Fruit fly (Drosophila melanogaster) whole organism, embryonic: ENCODE results near the gene CG33269.

Experiments used
- Abd-B ChIP-seq: fragments of 200-800 bp; sonication (Bioruptor generic); optimal IDR thresholded peaks from 2 replicates; lab custom pipeline; 2018; ENCODE audit warnings: missing biosample characterization, mild to moderate bottlenecking, missing genetic modification characterization, moderate library complexity
- Atf6 ChIP-seq: fragments of 200-800 bp; sonication (Bioruptor generic); IDR thresholded peaks from 2 replicates; pipeline ENCODE4 v1.3.6; 2022; ENCODE audit warnings: missing biosample characterization, missing genetic modification characterization
- CG10267 ChIP-seq: fragments of 200-800 bp; sonication (Bioruptor generic); optimal IDR thresholded peaks from 2 replicates; lab custom pipeline; 2018; ENCODE audit warnings: missing biosample characterization, mild to moderate bottlenecking, missing genetic modification characterization, moderate library complexity
- CG12744 ChIP-seq: fragments of 200-800 bp; sonication (Bioruptor generic); optimal IDR thresholded peaks from 2 replicates; lab custom pipeline; 2016; ENCODE audit warnings: missing biosample characterization, missing genetic modification characterization
- CG13624 ChIP-seq: fragments of 200-800 bp; sonication (Bioruptor generic); optimal IDR thresholded peaks from 2 replicates; lab custom pipeline; 2016; ENCODE audit warnings: missing biosample characterization, missing genetic modification characterization
- CG16813 ChIP-seq: fragments of 200-800 bp; sonication (Bioruptor generic); IDR thresholded peaks from 3 replicates; pipeline ENCODE4 v1.3.6; 2022; ENCODE audit warnings: missing biosample characterization, missing genetic modification characterization; ENCODE audit not compliant: partially characterized antibody
- CG16863 ChIP-seq: fragments of 200-800 bp; sonication (Bioruptor generic); optimal IDR thresholded peaks from 3 replicates; lab custom pipeline; 2016; ENCODE audit warnings: missing biosample characterization, missing genetic modification characterization
- CG18476 ChIP-seq: fragments of 200-800 bp; sonication (Bioruptor generic); optimal IDR thresholded peaks from 2 replicates; lab custom pipeline; 2016; ENCODE audit warnings: missing biosample characterization, mild to moderate bottlenecking, missing genetic modification characterization
- CG18599 ChIP-seq: fragments of 200-800 bp; sonication (Bioruptor generic); optimal IDR thresholded peaks from 3 replicates; lab custom pipeline; 2017; ENCODE audit warnings: missing biosample characterization, missing genetic modification characterization, mild to moderate bottlenecking, moderate library complexity, missing genetic modification reagents
- CG2116 ChIP-seq: fragments of 200-800 bp; sonication (Bioruptor generic); optimal IDR thresholded peaks from 3 replicates; lab custom pipeline; 2018; ENCODE audit warnings: missing biosample characterization, mild to moderate bottlenecking, missing genetic modification characterization
- CG30403 ChIP-seq: fragments of 200-800 bp; sonication (Bioruptor generic); optimal IDR thresholded peaks from 3 replicates; lab custom pipeline; 2016; ENCODE audit warnings: missing biosample characterization, missing genetic modification characterization
- CG31224 ChIP-seq: fragments of 200-800 bp; sonication (Bioruptor generic); IDR thresholded peaks from 2 replicates; pipeline ENCODE4 v1.3.6; 2022; ENCODE audit warnings: missing biosample characterization, missing genetic modification characterization
- CG31365 ChIP-seq: fragments of 200-800 bp; sonication (Bioruptor generic); optimal IDR thresholded peaks from 2 replicates; lab custom pipeline; 2018; ENCODE audit warnings: missing biosample characterization, mild to moderate bottlenecking, missing genetic modification characterization
- CG3281 ChIP-seq: fragments of 200-800 bp; sonication (Bioruptor generic); optimal IDR thresholded peaks from 3 replicates; lab custom pipeline; 2017; ENCODE audit warnings: missing biosample characterization, mild to moderate bottlenecking, missing genetic modification characterization
- CG33213 ChIP-seq: fragments of 200-800 bp; sonication (Bioruptor generic); optimal IDR thresholded peaks from 3 replicates; lab custom pipeline; 2016; ENCODE audit warnings: missing biosample characterization, missing genetic modification characterization
- CG34224 ChIP-seq: fragments of 200-800 bp; sonication (Bioruptor generic); IDR thresholded peaks from 3 replicates; pipeline ENCODE4 v1.3.6; 2022; ENCODE audit warnings: missing biosample characterization, missing genetic modification characterization; ENCODE audit not compliant: partially characterized antibody
- CG4707 ChIP-seq: fragments of 200-800 bp; sonication (Bioruptor generic); optimal IDR thresholded peaks from 2 replicates; lab custom pipeline; 2018; ENCODE audit warnings: missing biosample characterization, mild to moderate bottlenecking, missing genetic modification characterization, moderate library complexity
- CG4854 ChIP-seq: fragments of 200-800 bp; sonication (Bioruptor generic); optimal IDR thresholded peaks from 2 replicates; lab custom pipeline; 2016; ENCODE audit warnings: missing biosample characterization, missing genetic modification characterization, inconsistent platforms
- CG5245 ChIP-seq: fragments of 200-800 bp; sonication (Bioruptor generic); optimal IDR thresholded peaks from 3 replicates; lab custom pipeline; 2016; ENCODE audit warnings: missing biosample characterization, missing genetic modification characterization
- CG6175 ChIP-seq: fragments of 200-800 bp; sonication (Bioruptor generic); IDR thresholded peaks from 3 replicates; pipeline ENCODE4 v1.3.6; 2022; ENCODE audit warnings: missing biosample characterization, missing genetic modification characterization
- CG6791 ChIP-seq: fragments of 200-800 bp; sonication (Bioruptor generic); IDR thresholded peaks from 3 replicates; pipeline ENCODE4 v1.3.6; 2022; ENCODE audit warnings: missing biosample characterization, missing genetic modification characterization; ENCODE audit not compliant: partially characterized antibody
- CG8359 ChIP-seq: fragments of 200-800 bp; sonication (Bioruptor generic); optimal IDR thresholded peaks from 2 replicates; lab custom pipeline; 2017; ENCODE audit warnings: missing biosample characterization, mild to moderate bottlenecking, missing genetic modification characterization, borderline replicate concordance
- CG8765 ChIP-seq: fragments of 200-800 bp; sonication (Bioruptor generic); IDR thresholded peaks from 2 replicates; pipeline ENCODE4 v1.3.6; 2022; ENCODE audit warnings: missing biosample characterization, missing genetic modification characterization
- D19A ChIP-seq: fragments of 200-800 bp; optimal IDR thresholded peaks from 3 replicates; lab custom pipeline; 2019; ENCODE audit warnings: missing biosample characterization, mild to moderate bottlenecking, missing genetic modification characterization, moderate library complexity
- D19B ChIP-seq: fragments of 200-800 bp; sonication (Bioruptor generic); optimal IDR thresholded peaks from 2 replicates; lab custom pipeline; 2017; ENCODE audit warnings: missing biosample characterization, mild to moderate bottlenecking, missing genetic modification characterization
- Dfd ChIP-seq, 2 experiments: fragments of >200 bp; optimal IDR thresholded peaks; 2 replicates each; lab custom pipeline; 2017; ENCODE audit warnings: missing biosample characterization in 2 of 2, missing genetic modification characterization in 2 of 2
- Drgx ChIP-seq: fragments of 200-800 bp; sonication (Bioruptor generic); IDR thresholded peaks from 2 replicates; pipeline ENCODE4 v1.3.6; 2022; ENCODE audit warnings: missing biosample characterization, missing genetic modification characterization
- E2f2 ChIP-seq: fragments of 200-800 bp; sonication (Bioruptor generic); IDR thresholded peaks from 2 replicates; pipeline ENCODE4 v1.3.6; 2022; ENCODE audit warnings: missing biosample characterization, missing genetic modification characterization
- Gsc ChIP-seq: fragments of 200-800 bp; sonication (Bioruptor generic); IDR thresholded peaks from 2 replicates; pipeline ENCODE4 v1.3.6; 2022; ENCODE audit warnings: missing biosample characterization, missing genetic modification characterization
- H15 ChIP-seq: fragments of 200-800 bp; sonication (Bioruptor generic); IDR thresholded peaks from 3 replicates; pipeline ENCODE4 v1.3.6; 2022; ENCODE audit warnings: missing biosample characterization, missing genetic modification characterization
- HHEX ChIP-seq: fragments of 200-800 bp; sonication (Bioruptor generic); optimal IDR thresholded peaks from 3 replicates; lab custom pipeline; 2017; ENCODE audit warnings: missing biosample characterization, mild to moderate bottlenecking, missing genetic modification characterization, missing genetic modification reagents
- Ravus ChIP-seq: fragments of 200-800 bp; sonication (Bioruptor generic); IDR thresholded peaks from 2 replicates; pipeline ENCODE4 v1.3.6; 2022; ENCODE audit warnings: missing biosample characterization, missing genetic modification characterization
- br ChIP-seq: fragments of >200 bp; optimal IDR thresholded peaks from 2 replicates; lab custom pipeline; 2017
- caup ChIP-seq: fragments of 200-800 bp; sonication (Bioruptor generic); optimal IDR thresholded peaks from 3 replicates; lab custom pipeline; 2017; ENCODE audit warnings: missing biosample characterization, mild to moderate bottlenecking, missing genetic modification characterization, moderate library complexity; ENCODE audit not compliant: severe bottlenecking
- exex ChIP-seq: fragments of 200-800 bp; sonication (Bioruptor generic); optimal IDR thresholded peaks from 4 replicates; lab custom pipeline; 2018; ENCODE audit warnings: missing biosample characterization, mild to moderate bottlenecking, missing genetic modification characterization, moderate library complexity
- eyg ChIP-seq: fragments of 200-800 bp; sonication (Bioruptor generic); optimal IDR thresholded peaks from 3 replicates; lab custom pipeline; 2016; ENCODE audit warnings: missing biosample characterization, missing genetic modification characterization
- fru ChIP-seq: fragments of >200 bp; optimal IDR thresholded peaks from 2 replicates; lab custom pipeline; 2017
- ftz-f1 ChIP-seq: fragments of 200-800 bp; sonication (Bioruptor generic); optimal IDR thresholded peaks from 2 replicates; lab custom pipeline; 2016; ENCODE audit warnings: missing biosample characterization, missing genetic modification characterization
- ken ChIP-seq: fragments of 200-800 bp; sonication (Bioruptor generic); IDR thresholded peaks from 3 replicates; pipeline ENCODE4 v1.3.6; 2022; ENCODE audit warnings: missing biosample characterization, missing genetic modification characterization
- nom ChIP-seq: fragments of 200-800 bp; sonication (Bioruptor generic); optimal IDR thresholded peaks from 2 replicates; lab custom pipeline; 2017; ENCODE audit warnings: missing biosample characterization, missing genetic modification characterization, mild to moderate bottlenecking, moderate library complexity, missing genetic modification reagents
- odd ChIP-seq: fragments of 200-800 bp; sonication (Bioruptor generic); optimal IDR thresholded peaks from 2 replicates; lab custom pipeline; 2017; ENCODE audit warnings: missing biosample characterization, mild to moderate bottlenecking, missing genetic modification characterization
- phol ChIP-seq: fragments of 200-800 bp; sonication (Bioruptor generic); optimal IDR thresholded peaks from 3 replicates; lab custom pipeline; 2018; ENCODE audit warnings: missing biosample characterization, mild to moderate bottlenecking, missing genetic modification characterization, moderate library complexity
- pzg ChIP-seq: fragments of 200-800 bp; sonication (Bioruptor generic); optimal IDR thresholded peaks from 3 replicates; lab custom pipeline; 2018; ENCODE audit warnings: missing biosample characterization, mild to moderate bottlenecking, missing genetic modification characterization, moderate library complexity
- sc ChIP-seq, 3 experiments: fragments of >200 bp in 2 of 3; fragments of 200-800 bp in 1 of 3; sonication (Bioruptor generic) in 1 of 3; optimal IDR thresholded peaks; 2 replicates in 2 of 3; 3 replicates in 1 of 3; lab custom pipeline; 2017; ENCODE audit warnings: mild to moderate bottlenecking in 1 of 3, missing biosample characterization in 1 of 3, missing genetic modification characterization in 1 of 3, missing genetic modification reagents in 1 of 3
- scrt ChIP-seq: fragments of 200-800 bp; sonication (Bioruptor generic); optimal IDR thresholded peaks from 2 replicates; lab custom pipeline; 2018; ENCODE audit warnings: missing biosample characterization, mild to moderate bottlenecking, missing genetic modification characterization, moderate library complexity
- sim ChIP-seq: fragments of 200-800 bp; sonication (Bioruptor generic); IDR thresholded peaks from 2 replicates; pipeline ENCODE4 v1.3.6; 2022; ENCODE audit warnings: missing biosample characterization, missing genetic modification characterization
- ssp ChIP-seq: fragments of 200-800 bp; sonication (Bioruptor generic); IDR thresholded peaks from 2 replicates; pipeline ENCODE4 v1.3.6; 2022; ENCODE audit warnings: missing biosample characterization, missing genetic modification characterization
- sug ChIP-seq: fragments of 200-800 bp; optimal IDR thresholded peaks from 2 replicates; lab custom pipeline; 2019; ENCODE audit warnings: missing biosample characterization, mild to moderate bottlenecking, missing genetic modification characterization, moderate library complexity
- tna ChIP-seq: fragments of 200-800 bp; sonication (Bioruptor generic); IDR thresholded peaks from 2 replicates; pipeline ENCODE4 v1.3.6; 2022; ENCODE audit warnings: missing biosample characterization, missing genetic modification characterization; ENCODE audit not compliant: partially characterized antibody
- tup ChIP-seq: fragments of 200-800 bp; sonication (Bioruptor generic); optimal IDR thresholded peaks from 2 replicates; lab custom pipeline; 2016; ENCODE audit warnings: missing biosample characterization, mild to moderate bottlenecking, missing genetic modification characterization, moderate library complexity

Gene CG33269

dm6 chr3L:11627819-11628483 is 46.0 kb upstream of the CG33269 start, which contains the start of gene Apt1:
Gene Apt1 (plus strand): TSS chr3L:11628037.
- TF ChIP-seq CG31224 (no peak), CG31365 (tag; lab: Kevin White, UChicago) (no peak), tna (GFP tag; lab: Robert Waterston, UW) (peak; percentile 95), scrt (no peak), CG6791 (GFP tag; lab: Robert Waterston, UW) (peak; percentile 98), nom (GFP tag; lab: Kevin White, UChicago) (peak; percentile 68), pzg (peak; percentile 81), exex (tag; lab: Kevin White, UChicago) (no peak), sim (no peak), ken (no peak), CG10267 (tag; lab: Kevin White, UChicago) (peak; percentile 44), D19B (GFP tag; lab: Kevin White, UChicago) (no peak), CG8359 (GFP tag; lab: Kevin White, UChicago) (no peak), caup (GFP tag; lab: Kevin White, UChicago) (no peak), CG5245 (GFP tag; lab: Kevin White, UChicago) (no peak), ftz-f1 (GFP tag; lab: Kevin White, UChicago) (peak; percentile 39), CG18476 (GFP tag; lab: Kevin White, UChicago) (no peak), sug (tag; lab: Kevin White, UChicago) (peak; percentile 18), CG16863 (GFP tag; lab: Kevin White, UChicago) (no peak), E2f2 (GFP tag; lab: Robert Waterston, UW) (peak; percentile 77), CG3281 (GFP tag; lab: Kevin White, UChicago) (no peak), CG18599 (GFP tag; lab: Kevin White, UChicago) (no peak), br (lab: Kevin White, UChicago) (no peak), Dfd (GFP tag; optimal IDR thresholded peaks at IDR 0.05; lab: Kevin White, UChicago) (no peak), phol (peak; percentile 21), CG34224 (GFP tag; lab: Robert Waterston, UW) (peak; percentile 97), CG12744 (no peak), CG16813 (GFP tag; lab: Robert Waterston, UW) (peak; percentile 92), sc (optimal IDR thresholded peaks at IDR 0.05; lab: Kevin White, UChicago) (no peak), sc (GFP tag; optimal IDR thresholded peaks at IDR 0.05; lab: Kevin White, UChicago) (no peak), D19A (tag; lab: Kevin White, UChicago) (no peak), odd (GFP tag; lab: Kevin White, UChicago) (no peak), Ravus (GFP tag; lab: Robert Waterston, UW) (no peak), tup (no peak), Abd-B (GFP tag; lab: Kevin White, UChicago) (no peak), CG30403 (no peak), CG13624 (GFP tag; lab: Kevin White, UChicago) (no peak), HHEX (GFP tag; lab: Kevin White, UChicago) (no peak), CG6175 (no peak), CG33213 (no peak), ssp (GFP tag; lab: Robert Waterston, UW) (no peak), CG8765 (GFP tag; lab: Robert Waterston, UW) (no peak), H15 (GFP tag; lab: Robert Waterston, UW) (no peak), Drgx (GFP tag; lab: Robert Waterston, UW) (no peak), Atf6 (GFP tag; lab: Robert Waterston, UW) (no peak), CG4854 (GFP tag; lab: Kevin White, UChicago) (no peak), CG4707 (GFP tag; lab: Kevin White, UChicago) (no peak), eyg (no peak), Gsc (GFP tag; lab: Robert Waterston, UW) (no peak), CG2116 (peak; percentile 65), fru (lab: Kevin White, UChicago) (no peak)
